Fruit fly (Drosophila melanogaster) whole organism, embryonic: ENCODE data around the gene Atg6.

Experiments
- Ada2b ChIP-seq: fragments of 200-800 bp; sonication (Bioruptor generic); IDR thresholded peaks from 2 replicates; pipeline ENCODE4 v1.3.6; 2022; ENCODE audit warnings: missing biosample characterization, missing genetic modification characterization
- Aef1 ChIP-seq: fragments of 200-800 bp; sonication (Bioruptor generic); IDR thresholded peaks from 3 replicates; pipeline ENCODE4 v1.3.6; 2022; ENCODE audit warnings: missing biosample characterization, missing genetic modification characterization
- Atf6 ChIP-seq: fragments of 200-800 bp; sonication (Bioruptor generic); IDR thresholded peaks from 2 replicates; pipeline ENCODE4 v1.3.6; 2022; ENCODE audit warnings: missing biosample characterization, missing genetic modification characterization
- BEAF-32 ChIP-seq: fragments of 200-800 bp; sonication (Bioruptor generic); optimal IDR thresholded peaks from 3 replicates; lab custom pipeline; 2017; ENCODE audit warnings: missing biosample characterization, missing genetic modification characterization, mild to moderate bottlenecking, moderate library complexity, missing genetic modification reagents
- CG10366 ChIP-seq: fragments of 200-800 bp; sonication (Bioruptor generic); IDR thresholded peaks from 2 replicates; pipeline ENCODE4 v1.3.6; 2022; ENCODE audit warnings: missing biosample characterization, missing genetic modification characterization
- CG11093 ChIP-seq: fragments of 200-800 bp; sonication (Bioruptor generic); IDR thresholded peaks from 3 replicates; pipeline ENCODE4 v1.3.6; 2022; ENCODE audit warnings: missing biosample characterization, missing genetic modification characterization
- CG11398 ChIP-seq: fragments of 200-800 bp; sonication (Bioruptor generic); optimal IDR thresholded peaks from 2 replicates; lab custom pipeline; 2016; ENCODE audit warnings: missing biosample characterization, missing genetic modification characterization
- CG11696 ChIP-seq: fragments of 200-800 bp; sonication (Bioruptor generic); IDR thresholded peaks from 2 replicates; pipeline ENCODE4 v1.3.6; 2022; ENCODE audit warnings: missing biosample characterization, missing genetic modification characterization
- CG13296 ChIP-seq: fragments of 200-800 bp; sonication (Bioruptor generic); optimal IDR thresholded peaks from 3 replicates; lab custom pipeline; 2018; ENCODE audit warnings: missing biosample characterization, mild to moderate bottlenecking, missing genetic modification characterization
- CG13775 ChIP-seq: fragments of 200-800 bp; sonication (Bioruptor generic); optimal IDR thresholded peaks from 3 replicates; lab custom pipeline; 2017; ENCODE audit warnings: missing biosample characterization, mild to moderate bottlenecking, missing genetic modification characterization
- CG14667 ChIP-seq: fragments of 200-800 bp; sonication (Bioruptor generic); IDR thresholded peaks from 2 replicates; pipeline ENCODE4 v1.3.6; 2022; ENCODE audit warnings: missing biosample characterization, missing genetic modification characterization
- CG15073 ChIP-seq: fragments of 200-800 bp; sonication (Bioruptor generic); optimal IDR thresholded peaks from 2 replicates; lab custom pipeline; 2016; ENCODE audit warnings: missing biosample characterization, missing genetic modification characterization
- CG16813 ChIP-seq: fragments of 200-800 bp; sonication (Bioruptor generic); IDR thresholded peaks from 3 replicates; pipeline ENCODE4 v1.3.6; 2022; ENCODE audit warnings: missing biosample characterization, missing genetic modification characterization; ENCODE audit not compliant: partially characterized antibody
- CG17385 ChIP-seq: fragments of 200-800 bp; sonication (Bioruptor generic); optimal IDR thresholded peaks from 3 replicates; lab custom pipeline; 2018; ENCODE audit warnings: missing biosample characterization, mild to moderate bottlenecking, missing genetic modification characterization
- CG17829 ChIP-seq: fragments of 200-800 bp; optimal IDR thresholded peaks from 2 replicates; lab custom pipeline; 2019; ENCODE audit warnings: missing biosample characterization, mild to moderate bottlenecking, missing genetic modification characterization, moderate library complexity
- CG18599 ChIP-seq: fragments of 200-800 bp; sonication (Bioruptor generic); optimal IDR thresholded peaks from 3 replicates; lab custom pipeline; 2017; ENCODE audit warnings: missing biosample characterization, missing genetic modification characterization, mild to moderate bottlenecking, moderate library complexity, missing genetic modification reagents
- CG33557 ChIP-seq: fragments of 200-800 bp; sonication (Bioruptor generic); optimal IDR thresholded peaks from 2 replicates; lab custom pipeline; 2019; ENCODE audit warnings: missing biosample characterization, mild to moderate bottlenecking, missing genetic modification characterization, moderate library complexity
- CG34422 ChIP-seq: fragments of 200-800 bp; sonication (Bioruptor generic); IDR thresholded peaks from 3 replicates; pipeline ENCODE4 v1.3.6; 2022; ENCODE audit warnings: missing biosample characterization, missing genetic modification characterization
- CG42726 ChIP-seq: fragments of 200-800 bp; sonication (Bioruptor generic); IDR thresholded peaks from 2 replicates; pipeline ENCODE4 v1.3.6; 2022; ENCODE audit warnings: missing biosample characterization, missing genetic modification characterization; ENCODE audit not compliant: partially characterized antibody
- CG4282 ChIP-seq: fragments of 200-800 bp; sonication (Bioruptor generic); optimal IDR thresholded peaks from 2 replicates; lab custom pipeline; 2016; ENCODE audit warnings: missing biosample characterization, missing genetic modification characterization
- CG4617 ChIP-seq: fragments of 200-800 bp; sonication (Bioruptor generic); optimal IDR thresholded peaks from 3 replicates; lab custom pipeline; 2016; ENCODE audit warnings: missing biosample characterization, missing genetic modification characterization, borderline replicate concordance
- CG6175 ChIP-seq: fragments of 200-800 bp; sonication (Bioruptor generic); IDR thresholded peaks from 3 replicates; pipeline ENCODE4 v1.3.6; 2022; ENCODE audit warnings: missing biosample characterization, missing genetic modification characterization
- CG7786 ChIP-seq: fragments of 200-800 bp; sonication (Bioruptor generic); optimal IDR thresholded peaks from 2 replicates; lab custom pipeline; 2016; ENCODE audit warnings: missing biosample characterization, missing genetic modification characterization
- CG7963 ChIP-seq: fragments of 200-800 bp; sonication (Bioruptor generic); IDR thresholded peaks from 3 replicates; pipeline ENCODE4 v1.3.6; 2022; ENCODE audit warnings: missing biosample characterization, missing genetic modification characterization; ENCODE audit not compliant: partially characterized antibody
- CG8290 ChIP-seq, 3 experiments: fragments of 200-800 bp; sonication (Bioruptor generic); optimal IDR thresholded peaks; 2 replicates each; lab custom pipeline; 2016 to 2019; ENCODE audit warnings: missing biosample characterization in 3 of 3, missing genetic modification characterization in 3 of 3, mild to moderate bottlenecking in 2 of 3, moderate library complexity in 1 of 3
- CG8359 ChIP-seq: fragments of 200-800 bp; sonication (Bioruptor generic); optimal IDR thresholded peaks from 2 replicates; lab custom pipeline; 2017; ENCODE audit warnings: missing biosample characterization, mild to moderate bottlenecking, missing genetic modification characterization, borderline replicate concordance
- CG8924 ChIP-seq: fragments of 200-800 bp; optimal IDR thresholded peaks from 3 replicates; lab custom pipeline; 2019; ENCODE audit warnings: missing biosample characterization, mild to moderate bottlenecking, missing genetic modification characterization, moderate library complexity
- CG9876 ChIP-seq: fragments of 200-800 bp; sonication (Bioruptor generic); optimal IDR thresholded peaks from 2 replicates; lab custom pipeline; 2016; ENCODE audit warnings: missing biosample characterization, missing genetic modification characterization
- H15 ChIP-seq: fragments of 200-800 bp; sonication (Bioruptor generic); IDR thresholded peaks from 3 replicates; pipeline ENCODE4 v1.3.6; 2022; ENCODE audit warnings: missing biosample characterization, missing genetic modification characterization
- Optix ChIP-seq: fragments of 200-800 bp; sonication (Bioruptor generic); IDR thresholded peaks from 3 replicates; pipeline ENCODE4 v1.3.6; 2022; ENCODE audit warnings: missing biosample characterization, missing genetic modification characterization
- Ravus ChIP-seq: fragments of 200-800 bp; sonication (Bioruptor generic); IDR thresholded peaks from 2 replicates; pipeline ENCODE4 v1.3.6; 2022; ENCODE audit warnings: missing biosample characterization, missing genetic modification characterization
- Six4 ChIP-seq: fragments of 200-800 bp; sonication (Bioruptor generic); optimal IDR thresholded peaks from 2 replicates; lab custom pipeline; 2016; ENCODE audit warnings: missing biosample characterization, missing genetic modification characterization
- YL-1 ChIP-seq: fragments of 200-800 bp; sonication (Bioruptor generic); optimal IDR thresholded peaks from 3 replicates; lab custom pipeline; 2017; ENCODE audit warnings: missing biosample characterization, mild to moderate bottlenecking, missing genetic modification characterization
- bsh ChIP-seq, 2 experiments: fragments of 200-800 bp; sonication (Bioruptor generic); optimal IDR thresholded peaks; 2 replicates each; lab custom pipeline; 2017 to 2018; ENCODE audit warnings: mild to moderate bottlenecking in 2 of 2, missing biosample characterization in 2 of 2, missing genetic modification characterization in 2 of 2, moderate library complexity in 1 of 2
- chif ChIP-seq, 2 experiments: fragments of 200-800 bp; sonication (Bioruptor generic); optimal IDR thresholded peaks; 3 replicates each; lab custom pipeline; 2016; ENCODE audit warnings: missing biosample characterization in 2 of 2, missing genetic modification characterization in 2 of 2
- crc ChIP-seq: fragments of 200-800 bp; sonication (Bioruptor generic); optimal IDR thresholded peaks from 2 replicates; lab custom pipeline; 2016; ENCODE audit warnings: missing biosample characterization, missing genetic modification characterization
- dpn ChIP-seq, 2 experiments: fragments of 200-800 bp; sonication (Bioruptor generic); optimal IDR thresholded peaks; 3 replicates each; lab custom pipeline; 2016; ENCODE audit warnings: missing biosample characterization in 2 of 2, missing genetic modification characterization in 2 of 2
- emc ChIP-seq: fragments of 200-800 bp; sonication (Bioruptor generic); optimal IDR thresholded peaks from 2 replicates; lab custom pipeline; 2016; ENCODE audit warnings: missing biosample characterization, missing genetic modification characterization
- eyg ChIP-seq: fragments of 200-800 bp; sonication (Bioruptor generic); optimal IDR thresholded peaks from 3 replicates; lab custom pipeline; 2016; ENCODE audit warnings: missing biosample characterization, missing genetic modification characterization
- gfzf ChIP-seq: fragments of 200-800 bp; sonication (Bioruptor generic); optimal IDR thresholded peaks from 2 replicates; lab custom pipeline; 2016; ENCODE audit warnings: missing biosample characterization, mild to moderate bottlenecking, missing genetic modification characterization, moderate library complexity
- hbn ChIP-seq: fragments of 200-800 bp; sonication (Bioruptor generic); IDR thresholded peaks from 2 replicates; pipeline ENCODE4 v1.3.6; 2022; ENCODE audit warnings: missing biosample characterization, missing genetic modification characterization; ENCODE audit not compliant: partially characterized antibody
- kah ChIP-seq: fragments of 200-800 bp; sonication (Bioruptor generic); optimal IDR thresholded peaks from 2 replicates; lab custom pipeline; 2018; ENCODE audit warnings: missing biosample characterization, mild to moderate bottlenecking, missing genetic modification characterization
- lola ChIP-seq, 3 experiments: fragments of >200 bp in 2 of 3; fragments of 200-800 bp in 1 of 3; sonication (Bioruptor generic) in 1 of 3; optimal IDR thresholded peaks; 2 replicates each; lab custom pipeline; 2017 to 2019; ENCODE audit warnings: missing biosample characterization in 3 of 3, missing genetic modification characterization in 3 of 3, mild to moderate bottlenecking in 1 of 3, moderate library complexity in 1 of 3
- nau ChIP-seq: fragments of 200-800 bp; sonication (Bioruptor generic); optimal IDR thresholded peaks from 3 replicates; lab custom pipeline; 2017; ENCODE audit warnings: missing biosample characterization, mild to moderate bottlenecking, missing genetic modification characterization, missing genetic modification reagents
- pros ChIP-seq: fragments of 200-800 bp; sonication (Bioruptor generic); optimal IDR thresholded peaks from 3 replicates; lab custom pipeline; 2019; ENCODE audit warnings: missing biosample characterization, mild to moderate bottlenecking, missing genetic modification characterization, moderate library complexity
- repo ChIP-seq: fragments of 200-800 bp; sonication (Bioruptor generic); optimal IDR thresholded peaks from 2 replicates; lab custom pipeline; 2016; ENCODE audit warnings: missing biosample characterization, missing genetic modification characterization
- tin ChIP-seq: fragments of 200-800 bp; sonication (Bioruptor generic); optimal IDR thresholded peaks from 3 replicates; lab custom pipeline; 2016; ENCODE audit warnings: missing biosample characterization, missing genetic modification characterization
- tup ChIP-seq: fragments of 200-800 bp; sonication (Bioruptor generic); optimal IDR thresholded peaks from 2 replicates; lab custom pipeline; 2016; ENCODE audit warnings: missing biosample characterization, mild to moderate bottlenecking, missing genetic modification characterization, moderate library complexity
- tx ChIP-seq: fragments of 200-800 bp; sonication (Bioruptor generic); optimal IDR thresholded peaks from 2 replicates; lab custom pipeline; 2016; ENCODE audit warnings: missing biosample characterization, missing genetic modification characterization
- yki ChIP-seq: fragments of >200 bp; optimal IDR thresholded peaks from 3 replicates; lab custom pipeline; 2018

Atg6 gene

DNA sequence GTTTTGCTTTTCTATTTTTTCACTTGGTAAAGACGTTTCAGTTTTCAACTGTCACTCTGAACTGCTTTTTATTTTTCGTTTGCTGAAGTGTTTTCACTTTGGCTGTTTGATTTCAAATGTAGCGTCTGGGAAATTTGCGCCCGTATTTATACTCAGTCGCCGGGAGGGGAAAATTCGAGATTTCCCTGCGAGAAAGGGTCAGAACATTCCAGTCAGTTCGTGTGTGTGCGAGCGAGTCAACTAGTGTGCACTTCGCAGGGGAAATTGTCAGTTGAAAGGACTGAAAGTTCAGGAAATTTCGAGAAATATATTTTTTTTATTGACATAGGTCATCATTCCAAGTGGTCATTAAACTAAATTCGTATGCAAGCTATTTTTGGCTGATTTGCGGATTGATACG is 6.6 kb upstream of the Atg6 start, which contains the start of gene Hsp68 (continued):
- TF ChIP-seq CG17385 (GFP tag; lab: Kevin White, UChicago) (peak; percentile 3), CG11093 (GFP tag; lab: Robert Waterston, UW) (no peak), pros (GFP tag; lab: Kevin White, UChicago) (peak; percentile 28), repo (GFP tag; lab: Kevin White, UChicago) (no peak), Aef1 (GFP tag; lab: Robert Waterston, UW) (no peak), YL-1 (GFP tag; lab: Kevin White, UChicago) (peak; percentile 21), CG18599 (GFP tag; lab: Kevin White, UChicago) (no peak), chif (GFP tag; optimal IDR thresholded peaks at IDR 0.05; lab: Kevin White, UChicago) (no peak), CG11696 (GFP tag; lab: Robert Waterston, UW) (0 out of 2 replicates have a peak, but pooled peaks have one; percentile 10), tup (GFP tag; lab: Kevin White, UChicago) (no peak), emc (GFP tag; lab: Kevin White, UChicago) (no peak), CG11398 (GFP tag; lab: Kevin White, UChicago) (no peak), CG8924 (tag; lab: Kevin White, UChicago) (peak; percentile 34), nau (GFP tag; lab: Kevin White, UChicago) (no peak), tx (GFP tag; lab: Kevin White, UChicago) (no peak), gfzf (GFP tag; lab: Kevin White, UChicago) (no peak), Six4 (GFP tag; lab: Kevin White, UChicago) (no peak), CG33557 (GFP tag; lab: Kevin White, UChicago) (peak; percentile 40), CG16813 (GFP tag; lab: Robert Waterston, UW) (0 out of 3 replicates have a peak, but pooled peaks have one; percentile 12), CG7963 (GFP tag; lab: Robert Waterston, UW) (no peak), hbn (GFP tag; lab: Robert Waterston, UW) (peak; percentile 25; the same call in 1 of the 2 replicates), tin (no peak), Ada2b (no peak), CG9876 (GFP tag; lab: Kevin White, UChicago) (no peak), CG17829 (tag; lab: Kevin White, UChicago) (peak; percentile 38), Optix (GFP tag; lab: Robert Waterston, UW) (no peak), CG8359 (GFP tag; lab: Kevin White, UChicago) (no peak), lola (GFP tag; optimal IDR thresholded peaks at IDR 0.05; lab: Kevin White, UChicago) (no peak), Atf6 (GFP tag; lab: Robert Waterston, UW) (no peak), CG4617 (GFP tag; lab: Kevin White, UChicago) (no peak), bsh (GFP tag; optimal IDR thresholded peaks at IDR 0.05; lab: Kevin White, UChicago) (peak in 1 of 2 experiments; percentile 13), CG42726 (GFP tag; lab: Robert Waterston, UW) (no peak), CG13775 (no peak), CG4282 (GFP tag; lab: Kevin White, UChicago) (no peak), dpn (GFP tag; optimal IDR thresholded peaks at IDR 0.05; lab: Kevin White, UChicago) (no peak), eyg (GFP tag; lab: Kevin White, UChicago) (no peak), CG14667 (no peak), CG34422 (GFP tag; lab: Robert Waterston, UW) (no peak), yki (no peak), CG6175 (GFP tag; lab: Robert Waterston, UW) (no peak), CG7786 (GFP tag; lab: Kevin White, UChicago) (no peak), kah (no peak), H15 (GFP tag; lab: Robert Waterston, UW) (no peak), crc (no peak), Ravus (GFP tag; lab: Robert Waterston, UW) (no peak), CG13296 (peak; percentile 57), CG8290 (GFP tag; optimal IDR thresholded peaks at IDR 0.05; lab: Kevin White, UChicago) (no peak), CG8290 (tag; optimal IDR thresholded peaks at IDR 0.05; lab: Kevin White, UChicago) (peak; percentile 37 to 58), BEAF-32 (GFP tag; lab: Kevin White, UChicago) (no peak), CG10366 (GFP tag; lab: Robert Waterston, UW) (no peak), CG15073 (GFP tag; lab: Kevin White, UChicago) (no peak)
